Fruit fly (Drosophila melanogaster): ENCODE results near the gene yem.

Gene yem

DNA sequence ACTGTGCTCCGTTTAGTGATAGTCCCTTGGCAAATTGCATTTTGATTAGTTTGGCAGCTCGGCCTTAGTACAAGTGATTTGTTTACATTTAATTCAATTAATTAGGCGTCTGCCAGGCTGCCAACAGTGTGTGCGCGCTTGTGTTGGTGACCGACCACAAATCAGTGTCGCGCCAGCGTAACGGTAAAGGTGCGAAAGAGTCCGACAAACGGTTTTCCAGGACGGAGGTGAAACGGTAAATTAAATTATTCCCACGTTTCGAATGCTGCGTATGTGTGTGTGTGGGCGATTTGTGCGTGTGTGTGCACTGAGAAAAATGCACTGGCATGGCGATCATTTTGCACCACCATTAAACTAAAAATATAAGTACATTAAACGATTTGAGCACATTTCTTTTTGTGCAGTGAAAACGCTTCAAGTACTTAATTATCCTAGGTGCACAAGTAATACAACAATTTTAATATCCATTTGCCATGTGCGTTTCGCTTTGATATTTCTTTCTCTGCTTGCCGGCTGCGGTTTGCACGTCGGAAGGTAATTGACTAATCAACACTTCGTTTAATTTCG lies 16.4 kb upstream of the yem start (continued):
- TF ChIP-seq CG9727 (GFP tag; optimal IDR thresholded peaks at IDR 0.05) (peak; percentile 28), CG6683 (GFP tag; optimal IDR thresholded peaks at IDR 0.05) (no peak), HLH4C (GFP tag; IDR thresholded peaks at IDR 0.05; ENCODE audit: partially characterized antibody) (no peak), CG5953 (GFP tag; IDR thresholded peaks at IDR 0.05) (no peak), CG8765 (GFP tag; IDR thresholded peaks at IDR 0.05) (no peak), Ets65A (GFP tag) (peak; percentile 90), CG30403 (GFP tag; optimal IDR thresholded peaks at IDR 0.05) (peak; percentile 15), CG17359 (tag; optimal IDR thresholded peaks at IDR 0.05) (peak; percentile 13), Hsf (GFP tag; optimal IDR thresholded peaks at IDR 0.05) (peak; percentile 38), CG11456 (GFP tag; IDR thresholded peaks at IDR 0.05) (no peak), CG8281 (tag; optimal IDR thresholded peaks at IDR 0.05) (no peak), Oaz (GFP tag; IDR thresholded peaks at IDR 0.05) (no peak), pum (GFP tag; optimal IDR thresholded peaks at IDR 0.05) (no peak), cg (GFP tag; optimal IDR thresholded peaks at IDR 0.05) (peak; percentile 6), Ptx1 (GFP tag; IDR thresholded peaks at IDR 0.05) (peak; percentile 37), CG12769 (tag; optimal IDR thresholded peaks at IDR 0.05) (no peak), CG12391 (tag; optimal IDR thresholded peaks at IDR 0.05) (no peak), pfk (GFP tag; optimal IDR thresholded peaks at IDR 0.05) (no peak), CG8924 (tag; optimal IDR thresholded peaks at IDR 0.05) (no peak), Taf1 (GFP tag; IDR thresholded peaks at IDR 0.05) (peak; percentile 38; the same call in 1 of the 2 replicates), ato (GFP tag; IDR thresholded peaks at IDR 0.05; ENCODE audit: partially characterized antibody) (no peak), ci (GFP tag; IDR thresholded peaks at IDR 0.05) (0 out of 3 replicates have a peak, but pooled peaks have one; percentile 9), oc (tag; optimal IDR thresholded peaks at IDR 0.05) (no peak), CG1603 (tag; optimal IDR thresholded peaks at IDR 0.05) (peak; percentile 41), tap (tag; optimal IDR thresholded peaks at IDR 0.05) (no peak), seq (GFP tag; IDR thresholded peaks at IDR 0.05) (0 out of 2 replicates have a peak, but pooled peaks have one; percentile 39), Meics (GFP tag; optimal IDR thresholded peaks at IDR 0.05) (no peak), CG11085 (GFP tag; IDR thresholded peaks at IDR 0.05) (0 out of 2 replicates have a peak, but pooled peaks have one; percentile 12), kah (GFP tag; optimal IDR thresholded peaks at IDR 0.05) (no peak), Chrac-16 (GFP tag; optimal IDR thresholded peaks at IDR 0.05) (peak; percentile 6), Xrp1 (GFP tag; IDR thresholded peaks at IDR 0.05) (peak; percentile 19; the same call in 1 of the 2 replicates), run (tag; optimal IDR thresholded peaks at IDR 0.05) (no peak), CG14014 (GFP tag; IDR thresholded peaks at IDR 0.05) (peak; percentile 45; the same call in 1 of the 2 replicates), Spps (tag; optimal IDR thresholded peaks at IDR 0.05) (no peak), tll (GFP tag; optimal IDR thresholded peaks at IDR 0.05) (no peak), CG11695 (GFP tag; IDR thresholded peaks at IDR 0.05) (0 out of 3 replicates have a peak, but pooled peaks have one; percentile 19), Vsx1 (GFP tag; optimal IDR thresholded peaks at IDR 0.05) (no peak), CG13287 (GFP tag; IDR thresholded peaks at IDR 0.05; ENCODE audit: partially characterized antibody) (0 out of 2 replicates have a peak, but pooled peaks have one; percentile 4), Gsc (GFP tag; IDR thresholded peaks at IDR 0.05) (no peak), CG7928 (GFP tag; optimal IDR thresholded peaks at IDR 0.05) (no peak), NFAT (GFP tag; IDR thresholded peaks at IDR 0.05) (no peak), ind (GFP tag; optimal IDR thresholded peaks at IDR 0.05) (peak; percentile 19), row (GFP tag; IDR thresholded peaks at IDR 0.05) (peak; percentile 60), bab2 (GFP tag; optimal IDR thresholded peaks at IDR 0.05) (peak; percentile 20), CG11093 (GFP tag; IDR thresholded peaks at IDR 0.05) (no peak), wdn (GFP tag; IDR thresholded peaks at IDR 0.05) (0 out of 2 replicates have a peak, but pooled peaks have one; percentile 33), CG8089 (GFP tag; optimal IDR thresholded peaks at IDR 0.05) (no peak), pros (GFP tag; optimal IDR thresholded peaks at IDR 0.05) (no peak), CG32772 (GFP tag; IDR thresholded peaks at IDR 0.05) (0 out of 2 replicates have a peak, but pooled peaks have one; percentile 23), dysf (GFP tag; IDR thresholded peaks at IDR 0.05) (peak; percentile 29; the same call in 1 of the 3 replicates)

Data from whole organism, embryonic.